Fruit fly (Drosophila melanogaster) Kc167 (cell line): Measurements from ENCODE around the gene CG10469.

ENCODE experiments used
- Myc ChIP-seq: fragments of >200 bp; optimal IDR thresholded peaks from 2 replicates; lab custom pipeline; 2017; ENCODE audit warnings: missing external identifiers
- Sin3A ChIP-seq: fragments of >200 bp; optimal IDR thresholded peaks from 2 replicates; lab custom pipeline; 2018; ENCODE audit warnings: missing external identifiers
- h ChIP-seq: fragments of >200 bp; optimal IDR thresholded peaks from 3 replicates; lab custom pipeline; 2018; ENCODE audit warnings: missing external identifiers
- insv ChIP-seq: fragments of >200 bp; optimal IDR thresholded peaks from 3 replicates; lab custom pipeline; 2018; ENCODE audit warnings: missing external identifiers
- psq ChIP-seq: fragments of >200 bp; optimal IDR thresholded peaks from 2 replicates; lab custom pipeline; 2017; ENCODE audit warnings: missing external identifiers
- ttk ChIP-seq: sonication (Bioruptor generic); optimal IDR thresholded peaks from 2 replicates; lab custom pipeline; 2017; ENCODE audit warnings: missing external identifiers

The CG10469 gene

DNA sequence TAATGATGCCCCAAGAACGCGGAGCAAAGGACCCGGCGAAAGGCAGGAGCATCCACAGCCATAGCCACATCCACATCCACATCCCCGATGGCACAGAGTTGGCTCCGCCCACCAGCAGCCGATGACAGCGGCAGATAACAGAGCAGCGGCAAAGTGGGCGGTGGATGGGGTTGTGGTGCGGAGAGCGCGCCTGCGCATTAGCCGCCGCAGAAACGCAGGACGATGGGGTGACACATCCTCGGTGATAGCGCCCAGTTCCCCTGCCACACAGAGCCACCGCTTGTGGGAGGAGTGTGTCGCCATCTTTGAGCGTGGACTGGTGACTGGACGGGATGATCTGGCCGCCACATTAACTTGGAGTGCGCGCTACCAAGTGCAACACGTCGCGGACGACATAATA, 4.2 kb upstream of the CG10469 start, which contains the start of gene Ets65A:
Ets65A (plus strand) TSS at position 348 of the 400 bp plus-strand sequence.
- TF ChIP-seq ttk (lab: Kevin White, UChicago) (no peak), h (lab: Kevin White, UChicago) (no peak), Myc (no peak), insv (lab: Kevin White, UChicago) (no peak), Sin3A (no peak), psq (lab: Kevin White, UChicago) (no peak)

DNA sequence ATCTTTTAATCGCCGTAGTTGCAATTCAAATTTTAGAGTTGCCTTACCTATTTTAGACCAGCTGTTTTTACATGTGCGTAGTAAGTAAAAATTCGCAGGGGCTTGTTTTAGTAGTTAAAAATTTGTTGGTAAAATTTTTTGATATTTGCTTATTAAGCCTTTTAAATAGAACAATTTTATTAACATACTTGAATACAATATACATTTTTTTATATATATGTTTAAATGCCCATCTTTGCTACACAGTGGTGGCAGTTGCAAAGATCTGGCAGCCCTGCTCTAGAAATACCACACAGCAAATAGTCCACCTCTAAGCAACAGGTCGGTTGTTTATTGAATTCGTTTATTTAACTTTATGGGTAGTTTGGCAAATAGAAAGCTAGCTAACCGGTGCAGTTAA, 1.6 kb upstream of the CG10469 start, which contains the start of the genes CG10467 and loj:
CG10467 (minus strand) TSS at position 51 of the 400 bp plus-strand sequence.
loj (plus strand) TSS at position 291 of the 400 bp plus-strand sequence.
- TF ChIP-seq h (lab: Kevin White, UChicago), result no peak
- no peak for TF ChIP-seq insv (lab: Kevin White, UChicago)
- TF ChIP-seq psq (lab: Kevin White, UChicago), result no peak
- no peak for TF ChIP-seq Sin3A
- TF ChIP-seq Myc, result no peak
- TF ChIP-seq ttk (lab: Kevin White, UChicago), result no peak

DNA sequence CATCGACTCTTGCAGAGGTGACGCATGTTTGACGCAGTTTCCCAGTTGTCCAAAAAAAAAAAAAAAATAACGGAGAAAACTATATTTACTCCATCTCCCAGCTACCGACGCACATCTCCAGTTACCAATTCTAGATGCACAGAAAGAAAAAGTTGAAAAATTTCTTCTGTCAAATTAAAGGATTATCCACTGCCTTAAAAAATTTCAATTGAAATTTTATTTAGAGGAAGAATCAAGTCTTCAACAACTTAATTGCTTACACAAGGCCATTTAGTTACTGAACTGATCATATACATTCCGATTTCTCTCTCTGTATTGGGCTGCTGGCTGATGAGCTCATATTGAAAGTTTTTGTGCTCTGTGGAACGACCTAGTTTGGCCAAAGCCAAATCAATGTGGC, 7.1 kb downstream of the CG10469 start:
- no peak for TF ChIP-seq Myc
- no peak for TF ChIP-seq insv (lab: Kevin White, UChicago)
- no peak for TF ChIP-seq ttk (lab: Kevin White, UChicago)
- no peak for TF ChIP-seq Sin3A
- no peak for TF ChIP-seq psq (lab: Kevin White, UChicago)
- TF ChIP-seq h (lab: Kevin White, UChicago), result no peak

DNA sequence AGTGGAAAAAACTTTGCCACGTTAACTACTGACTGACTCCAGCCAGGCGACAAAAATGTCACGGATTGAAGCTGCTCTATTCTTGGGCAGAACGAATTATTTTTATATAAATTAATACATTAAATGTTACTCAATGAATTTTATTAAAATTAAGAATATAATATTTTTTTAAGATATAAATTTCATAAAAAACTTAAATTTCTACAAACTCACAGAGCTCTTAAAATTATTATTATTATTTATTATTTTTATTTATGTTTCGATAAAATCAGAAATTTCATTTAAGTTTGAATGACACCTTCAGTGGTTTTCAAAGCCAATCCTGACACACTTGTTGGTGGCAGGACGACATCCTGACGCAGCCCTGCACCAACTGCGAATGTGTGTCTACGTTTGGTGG, 8.0 kb downstream of the CG10469 start:
- TF ChIP-seq Sin3A (no peak), insv (lab: Kevin White, UChicago) (no peak), ttk (lab: Kevin White, UChicago) (no peak), psq (lab: Kevin White, UChicago) (no peak), Myc (no peak), h (lab: Kevin White, UChicago) (no peak)

DNA sequence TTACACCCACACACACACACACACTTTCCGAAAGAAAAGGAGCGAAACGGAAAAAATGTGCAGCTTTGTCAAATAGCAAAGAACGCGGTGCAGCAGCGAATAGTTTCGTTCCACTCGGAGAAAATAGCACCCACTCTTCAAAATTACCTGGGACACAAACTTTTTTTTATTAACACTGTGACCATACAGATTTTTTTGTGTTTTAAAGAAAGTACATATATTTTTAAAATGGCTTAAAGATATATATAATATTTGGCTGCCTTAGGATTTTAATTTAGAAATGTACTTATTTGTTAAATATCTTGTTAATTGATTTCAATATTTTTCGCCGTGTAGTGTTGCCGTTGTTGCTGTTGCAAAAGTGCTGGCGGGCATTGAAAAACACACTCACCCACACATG, 8.7 kb downstream of the CG10469 start:
- no peak for TF ChIP-seq insv (lab: Kevin White, UChicago)
- no peak for TF ChIP-seq h (lab: Kevin White, UChicago)
- no peak for TF ChIP-seq psq (lab: Kevin White, UChicago)
- TF ChIP-seq Myc, result no peak
- no peak for TF ChIP-seq Sin3A

DNA sequence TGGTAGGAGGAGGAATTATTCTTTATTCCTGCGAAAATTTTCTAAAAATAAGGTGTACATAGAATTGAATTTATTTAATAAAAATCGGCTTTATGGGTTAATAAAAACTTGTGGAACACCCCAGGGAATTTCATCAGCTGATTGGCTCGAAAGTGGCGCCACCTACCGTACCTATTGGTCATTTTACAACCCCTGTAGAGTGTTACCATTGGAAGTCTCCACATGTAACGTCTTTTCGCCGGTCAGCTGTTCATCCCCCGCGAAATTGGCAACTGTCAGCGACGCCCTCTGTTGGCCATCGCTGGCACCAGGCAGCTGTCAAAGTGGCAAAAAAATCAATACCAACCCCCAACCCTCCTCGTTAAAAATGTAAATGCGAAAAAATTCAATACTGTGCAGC, 10.6 kb downstream of the CG10469 start, which contains the start of gene CG13293:
CG13293 (plus strand) TSS at position 323 of the 400 bp plus-strand sequence.
- no peak for TF ChIP-seq ttk (lab: Kevin White, UChicago)
- TF ChIP-seq psq (lab: Kevin White, UChicago), result no peak
- no peak for TF ChIP-seq Sin3A
- no peak for TF ChIP-seq Myc
- TF ChIP-seq insv (lab: Kevin White, UChicago), result no peak
- no peak for TF ChIP-seq h (lab: Kevin White, UChicago)

DNA sequence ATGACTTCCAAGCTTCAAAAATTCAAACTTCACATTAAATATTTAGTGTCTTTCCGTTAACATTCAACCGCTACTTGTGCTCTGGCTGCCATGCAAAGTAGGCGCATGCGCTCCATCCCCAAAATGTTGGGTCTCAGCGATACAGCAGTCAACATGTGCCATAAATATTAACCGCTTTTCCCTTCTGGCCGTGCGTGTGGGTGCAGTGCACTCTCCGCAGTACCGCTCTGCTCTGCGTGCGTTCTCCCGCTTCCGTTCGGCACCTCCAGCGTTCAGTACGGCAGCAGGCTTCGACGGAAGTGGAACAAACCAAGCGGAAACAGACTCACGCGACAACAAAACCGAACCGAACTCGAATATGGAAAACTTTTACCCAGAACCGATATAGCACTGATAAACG, 16.7 kb downstream of the CG10469 start, which contains the start of gene ssp6:
ssp6 (plus strand) TSS at position 294 of the 400 bp plus-strand sequence.
- TF ChIP-seq psq (lab: Kevin White, UChicago), result no peak
- TF ChIP-seq Myc, result no peak

DNA sequence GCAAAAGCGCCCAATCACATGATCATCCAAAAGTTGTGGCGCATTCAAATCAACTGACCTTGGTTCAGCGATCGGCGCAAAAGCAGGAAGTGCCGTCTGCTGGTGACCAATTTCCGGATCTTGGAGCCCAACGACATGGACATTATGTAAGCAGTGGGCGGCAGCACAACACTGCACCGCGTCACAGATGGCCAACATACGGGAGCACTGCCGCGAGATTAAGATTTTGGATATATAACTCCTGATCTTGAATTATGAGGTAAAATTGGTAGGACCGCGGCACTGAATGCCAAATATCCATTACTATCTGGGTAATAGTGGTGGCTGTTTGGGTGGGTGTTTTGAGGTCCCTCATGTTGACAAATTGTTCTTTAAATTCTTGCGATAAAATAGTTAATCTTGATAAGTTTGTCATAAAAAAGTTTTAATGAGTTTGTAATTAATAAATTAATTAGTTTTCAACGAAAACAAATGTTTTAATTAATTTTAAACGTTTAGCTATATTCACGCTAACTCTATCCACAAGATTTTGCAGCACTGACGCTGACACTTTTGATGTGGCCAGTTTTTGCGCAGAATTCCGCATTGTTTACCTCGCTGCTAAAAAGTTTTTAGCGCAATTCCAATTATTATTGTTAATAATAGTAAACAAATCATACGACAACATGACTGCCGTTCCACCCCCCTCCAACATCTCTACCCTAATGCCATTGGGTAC, 18.0 kb downstream of the CG10469 start, which contains the start of the genes CG13295 and CG6610:
CG13295 (minus strand) TSS at position 271 of the 718 bp plus-strand sequence.
CG6610 (plus strand) TSS at position 562 of the 718 bp plus-strand sequence.
- TF ChIP-seq Myc, result no peak
- no peak for TF ChIP-seq insv (lab: Kevin White, UChicago)
- no peak for TF ChIP-seq psq (lab: Kevin White, UChicago)
- no peak for TF ChIP-seq Sin3A
- TF ChIP-seq h (lab: Kevin White, UChicago), result no peak
- no peak for TF ChIP-seq ttk (lab: Kevin White, UChicago)

DNA sequence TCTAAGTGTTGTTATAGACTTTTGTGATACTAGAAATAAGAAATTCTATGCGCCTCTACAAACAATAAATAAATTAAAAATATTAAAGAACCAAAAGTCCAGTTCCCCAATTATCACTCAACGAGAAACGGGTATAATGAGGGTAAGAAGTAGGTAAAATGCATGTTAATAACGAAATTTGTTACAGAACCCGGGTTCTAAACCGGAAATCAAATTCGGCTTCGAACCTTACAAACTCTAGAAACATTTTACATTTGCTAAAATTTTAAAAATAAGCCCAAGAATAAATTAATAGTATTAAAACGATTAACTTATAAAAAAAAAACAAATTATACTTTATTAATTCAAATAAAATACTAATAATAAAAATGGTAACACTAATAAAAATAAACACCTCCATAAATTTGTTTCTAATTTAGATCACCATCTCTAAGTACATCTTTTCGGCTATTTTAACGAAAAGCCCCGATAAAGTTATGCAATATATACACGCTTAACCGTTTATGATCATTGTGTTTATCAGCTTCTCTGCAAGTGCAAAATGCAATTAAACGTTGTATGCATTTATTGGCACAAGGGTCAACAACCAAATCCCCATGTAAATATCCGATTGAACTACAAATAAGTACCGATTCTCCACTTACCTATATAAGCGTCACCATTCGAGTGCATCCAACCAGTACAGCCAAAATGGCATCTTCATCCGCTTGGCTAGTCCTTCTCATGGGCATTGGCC, 21.5 kb downstream of the CG10469 start, which contains the start of gene CG6602:
CG6602 (plus strand) TSS at position 686 of the 736 bp plus-strand sequence.
- no peak for TF ChIP-seq Myc
- no peak for TF ChIP-seq h (lab: Kevin White, UChicago)
- no peak for TF ChIP-seq ttk (lab: Kevin White, UChicago)
- no peak for TF ChIP-seq Sin3A
- no peak for TF ChIP-seq psq (lab: Kevin White, UChicago)
- no peak for TF ChIP-seq insv (lab: Kevin White, UChicago)

DNA sequence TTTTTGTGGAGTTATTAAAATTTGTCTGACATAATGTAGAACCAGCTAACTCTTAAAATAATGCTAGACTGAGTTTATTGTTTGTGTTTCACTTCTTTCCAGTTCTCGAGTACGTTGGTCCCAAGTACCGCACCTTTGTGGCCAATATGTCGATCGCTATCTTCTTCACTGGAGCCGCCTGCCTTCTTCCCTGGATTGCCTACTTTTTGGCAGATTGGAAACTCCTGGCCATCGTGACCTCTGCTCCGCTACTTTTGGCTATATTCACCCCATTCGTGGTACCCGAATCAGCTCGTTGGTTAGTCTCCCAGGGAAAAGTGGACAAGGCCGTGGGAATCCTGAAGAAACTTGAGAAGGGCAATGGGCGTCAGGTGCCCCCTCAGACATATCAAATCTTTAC, 23.0 kb downstream of the CG10469 start:
- TF ChIP-seq ttk (lab: Kevin White, UChicago) (no peak), Myc (no peak), insv (lab: Kevin White, UChicago) (no peak), Sin3A (no peak), h (lab: Kevin White, UChicago) (no peak), psq (lab: Kevin White, UChicago) (no peak)

DNA sequence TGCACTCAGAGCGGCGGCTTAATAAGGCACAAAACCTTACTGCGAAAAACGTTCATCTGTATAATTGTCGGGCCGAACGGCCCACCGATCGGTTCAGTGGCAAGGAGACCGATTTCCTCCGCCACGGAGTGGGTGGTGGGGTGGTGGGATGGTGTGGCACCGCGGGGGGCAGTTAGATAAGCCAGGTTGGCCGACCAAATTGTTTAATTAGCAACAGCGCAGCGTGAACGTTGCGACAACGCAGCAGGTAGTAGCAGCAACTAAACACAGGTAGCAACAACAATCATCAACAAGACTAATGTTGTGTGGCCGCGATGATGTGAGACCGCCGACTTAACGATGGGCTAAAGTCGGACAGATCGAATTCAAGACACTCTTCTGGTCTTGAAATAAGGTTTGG, 24.9 kb downstream of the CG10469 start:
- TF ChIP-seq h (lab: Kevin White, UChicago) (no peak), ttk (lab: Kevin White, UChicago) (no peak), psq (lab: Kevin White, UChicago) (no peak), Myc (no peak), insv (lab: Kevin White, UChicago) (no peak), Sin3A (no peak)
